Fruit fly (Drosophila melanogaster) whole organism, pupa: Measurements from ENCODE around the gene axed.

Experiments used
- CG10348 ChIP-seq: fragments of 200-800 bp; sonication (Bioruptor generic); IDR thresholded peaks from 2 replicates; pipeline ENCODE4 v1.3.6; 2022; ENCODE audit warnings: missing biosample characterization, missing genetic modification characterization
- CG12605 ChIP-seq: fragments of 200-800 bp; sonication (Bioruptor generic); IDR thresholded peaks from 2 replicates; pipeline ENCODE4 v1.3.6; 2022; ENCODE audit warnings: missing biosample characterization, missing genetic modification characterization
- CG14655 ChIP-seq: fragments of 200-800 bp; sonication (Bioruptor generic); optimal IDR thresholded peaks from 3 replicates; lab custom pipeline; 2017; ENCODE audit warnings: mild to moderate bottlenecking, missing biosample characterization, missing genetic modification reagents, missing genetic modification characterization
- CG32121 ChIP-seq: fragments of 200-800 bp; sonication (Bioruptor generic); IDR thresholded peaks from 2 replicates; pipeline ENCODE4 v1.3.6; 2022; ENCODE audit warnings: missing biosample characterization, missing genetic modification characterization
- CG4496 ChIP-seq: fragments of 200-800 bp; sonication (Bioruptor generic); IDR thresholded peaks from 3 replicates; pipeline ENCODE4 v1.3.6; 2022; ENCODE audit warnings: missing biosample characterization, missing genetic modification characterization
- CG8159 ChIP-seq: fragments of 200-800 bp; sonication (Bioruptor generic); optimal IDR thresholded peaks from 3 replicates; lab custom pipeline; 2018; ENCODE audit warnings: missing biosample characterization, mild to moderate bottlenecking, missing genetic modification characterization, moderate library complexity
- CG8301 ChIP-seq: fragments of 200-800 bp; sonication (Bioruptor generic); optimal IDR thresholded peaks from 2 replicates; lab custom pipeline; 2018; ENCODE audit warnings: missing biosample characterization, mild to moderate bottlenecking, missing genetic modification characterization
- D1 ChIP-seq: fragments of 200-800 bp; sonication (Bioruptor generic); optimal IDR thresholded peaks from 2 replicates; lab custom pipeline; 2018; ENCODE audit warnings: missing biosample characterization, mild to moderate bottlenecking, missing genetic modification characterization, moderate library complexity
- EcR ChIP-seq: fragments of 200-800 bp; sonication (Bioruptor generic); optimal IDR thresholded peaks from 3 replicates; lab custom pipeline; 2019; ENCODE audit warnings: missing biosample characterization, missing genetic modification characterization, mild to moderate bottlenecking, moderate library complexity, missing genetic modification reagents
- fd96Ca ChIP-seq: fragments of 200-800 bp; sonication (Bioruptor generic); IDR thresholded peaks from 3 replicates; pipeline ENCODE4 v1.3.6; 2022; ENCODE audit warnings: missing biosample characterization, missing genetic modification characterization
- gl ChIP-seq: fragments of 200-800 bp; sonication (Bioruptor generic); optimal IDR thresholded peaks from 2 replicates; lab custom pipeline; 2018; ENCODE audit warnings: missing biosample characterization, mild to moderate bottlenecking, missing genetic modification characterization

dm6 chr3L:6623669-6624204 lies 14.6 kb downstream of the axed start, which contains the start of gene GluRIA:
- no peak for TF ChIP-seq CG14655
- TF ChIP-seq CG8159 (tag; lab: Kevin White, UChicago), result no peak
- no peak for TF ChIP-seq CG8301 (tag; lab: Kevin White, UChicago)
- TF ChIP-seq CG10348 (GFP tag; lab: Robert Waterston, UW), result no peak
- no peak for TF ChIP-seq D1 (tag; lab: Kevin White, UChicago)
- no peak for TF ChIP-seq fd96Ca (GFP tag; lab: Robert Waterston, UW)
- TF ChIP-seq CG12605, result no peak
- TF ChIP-seq EcR (GFP tag; lab: Kevin White, UChicago), result no peak
- TF ChIP-seq gl (tag; lab: Kevin White, UChicago), result no peak
- no peak for TF ChIP-seq CG32121
- TF ChIP-seq CG4496, result no peak
